ENCODE assay signal across 4 fruit fly cellular contexts in the genomic region with DNA sequence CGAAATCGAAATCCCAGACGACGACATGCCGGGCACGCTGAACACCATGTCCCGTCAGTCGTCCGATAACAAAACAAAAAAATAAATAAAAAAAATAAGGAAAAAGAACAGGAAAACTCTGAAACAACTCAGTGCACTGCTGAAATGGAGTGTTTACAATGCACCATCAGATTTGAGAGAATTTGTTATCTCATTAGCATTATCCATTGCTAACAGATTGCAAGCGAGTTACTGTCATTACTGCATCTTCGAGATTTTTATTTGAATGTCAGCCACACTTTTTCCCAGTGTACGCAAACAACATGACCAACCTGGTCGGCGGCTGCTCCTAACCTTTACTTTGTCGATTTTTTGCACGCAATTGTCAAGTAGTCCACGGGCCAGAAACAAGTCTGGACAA.
TF ChIP-seq lines count a peak whose summit lies in the region.

No protein-coding gene starts in this region.

- TF ChIP-seq CTCF in whole organism, embryonic (GFP tag; optimal IDR thresholded peaks at IDR 0.05; lab: Kevin White, UChicago): no peak

TF ChIP-seq in whole organism, embryonic, 481 proteins besides CTCF, POLR2A, EP300 and RAD21 (continues in another document):
- peak; percentile 29 for TF ChIP-seq CG11504 (tag; optimal IDR thresholded peaks at IDR 0.05; lab: Kevin White, UChicago)
- no peak for TF ChIP-seq Mrtf (GFP tag; IDR thresholded peaks at IDR 0.05; lab: Robert Waterston, UW)
- TF ChIP-seq Dip3 (GFP tag; optimal IDR thresholded peaks at IDR 0.05; lab: Kevin White, UChicago): no peak
- peak; percentile 76 for TF ChIP-seq Drgx (GFP tag; IDR thresholded peaks at IDR 0.05; lab: Robert Waterston, UW)
- no peak for TF ChIP-seq CG9437 (GFP tag; optimal IDR thresholded peaks at IDR 0.05; lab: Kevin White, UChicago)
- TF ChIP-seq gsb (GFP tag; IDR thresholded peaks at IDR 0.05; lab: Robert Waterston, UW): no peak
- TF ChIP-seq Nf-YB (GFP tag; optimal IDR thresholded peaks at IDR 0.05; lab: Kevin White, UChicago): no peak
- no peak for TF ChIP-seq Sry-β (GFP tag; optimal IDR thresholded peaks at IDR 0.05; lab: Kevin White, UChicago)
- TF ChIP-seq zfh1 (GFP tag; IDR thresholded peaks at IDR 0.05; lab: Robert Waterston, UW): 0 out of 3 replicates have a peak, but pooled peaks have one; percentile 30
- TF ChIP-seq Neu2 (GFP tag; optimal IDR thresholded peaks at IDR 0.05; lab: Kevin White, UChicago; ENCODE audit: borderline replicate concordance): no peak
- TF ChIP-seq vnd (GFP tag; IDR thresholded peaks at IDR 0.05; lab: Robert Waterston, UW; ENCODE audit: partially characterized antibody): no peak
- TF ChIP-seq CG6813 (GFP tag; optimal IDR thresholded peaks at IDR 0.05; lab: Kevin White, UChicago): peak; percentile 0
- TF ChIP-seq unpg (GFP tag; optimal IDR thresholded peaks at IDR 0.05; lab: Kevin White, UChicago): peak; percentile 7
- no peak for TF ChIP-seq gce (GFP tag; IDR thresholded peaks at IDR 0.05; lab: Robert Waterston, UW)
- TF ChIP-seq sens (GFP tag; lab: Kevin White, UChicago): peak; percentile 2
- no peak for TF ChIP-seq CG9932 (GFP tag; IDR thresholded peaks at IDR 0.05; lab: Robert Waterston, UW)
- TF ChIP-seq bsh (GFP tag; optimal IDR thresholded peaks at IDR 0.05; lab: Kevin White, UChicago): peak in 1 of 2 experiments; percentile 80
- no peak for TF ChIP-seq CG18011 (GFP tag; optimal IDR thresholded peaks at IDR 0.05; lab: Kevin White, UChicago)
- no peak for TF ChIP-seq en (GFP tag; optimal IDR thresholded peaks at IDR 0.05; lab: Kevin White, UChicago)
- peak; percentile 11 for TF ChIP-seq gem (tag; optimal IDR thresholded peaks at IDR 0.05; lab: Kevin White, UChicago)
- no peak for TF ChIP-seq Dp (GFP tag; optimal IDR thresholded peaks at IDR 0.05; lab: Kevin White, UChicago)
- TF ChIP-seq Dip2 (GFP tag; IDR thresholded peaks at IDR 0.05; lab: Robert Waterston, UW): no peak

TF ChIP-seq in whole organism, prepupa, 60 proteins besides CTCF, POLR2A, EP300 and RAD21 (continues in another document):
- peak; percentile 69 for TF ChIP-seq CG10669 (GFP tag; optimal IDR thresholded peaks at IDR 0.05; lab: Kevin White, UChicago)
- TF ChIP-seq CG11902 (GFP tag; optimal IDR thresholded peaks at IDR 0.05; lab: Kevin White, UChicago): no peak
- TF ChIP-seq Hr4 (GFP tag; optimal IDR thresholded peaks at IDR 0.05; lab: Kevin White, UChicago): peak; percentile 60
- peak; percentile 61 for TF ChIP-seq Gug (GFP tag; IDR thresholded peaks at IDR 0.05; lab: Robert Waterston, UW)
- TF ChIP-seq CG6163 (GFP tag; IDR thresholded peaks at IDR 0.05; lab: Robert Waterston, UW): peak; percentile 85
- peak; percentile 61 for TF ChIP-seq CG6276 (GFP tag; optimal IDR thresholded peaks at IDR 0.05; lab: Kevin White, UChicago)
- TF ChIP-seq Blimp-1 (GFP tag; optimal IDR thresholded peaks at IDR 0.05; lab: Kevin White, UChicago): no peak
- TF ChIP-seq Met (GFP tag; optimal IDR thresholded peaks at IDR 0.05; lab: Kevin White, UChicago): peak; percentile 35
- TF ChIP-seq CG16779 (tag; optimal IDR thresholded peaks at IDR 0.05; lab: Kevin White, UChicago): peak; percentile 56
- peak; percentile 57 for TF ChIP-seq CG11294 (GFP tag; IDR thresholded peaks at IDR 0.05; lab: Robert Waterston, UW)
- peak; percentile 48 for TF ChIP-seq net (GFP tag; optimal IDR thresholded peaks at IDR 0.05; lab: Kevin White, UChicago)
- peak; percentile 8 for TF ChIP-seq fkh (GFP tag; optimal IDR thresholded peaks at IDR 0.05; lab: Kevin White, UChicago)
- peak; percentile 77 for TF ChIP-seq Ets96B (tag; optimal IDR thresholded peaks at IDR 0.05; lab: Kevin White, UChicago)
- peak; percentile 75 for TF ChIP-seq CG6808 (GFP tag; optimal IDR thresholded peaks at IDR 0.05; lab: Kevin White, UChicago)
- TF ChIP-seq Smox (GFP tag; optimal IDR thresholded peaks at IDR 0.05; lab: Kevin White, UChicago): no peak
- TF ChIP-seq Eip78C (GFP tag; lab: Kevin White, UChicago): peak; percentile 91
- TF ChIP-seq Sox15 (GFP tag; optimal IDR thresholded peaks at IDR 0.05; lab: Kevin White, UChicago): no peak
- TF ChIP-seq CG6854 (GFP tag; optimal IDR thresholded peaks at IDR 0.05; lab: Kevin White, UChicago): no peak
- peak; percentile 59 for TF ChIP-seq CG11762 (GFP tag; optimal IDR thresholded peaks at IDR 0.05; lab: Kevin White, UChicago; ENCODE audit: insufficient read depth)
- TF ChIP-seq OdsH (GFP tag; optimal IDR thresholded peaks at IDR 0.05; lab: Kevin White, UChicago): peak; percentile 54
- TF ChIP-seq eg (GFP tag; IDR thresholded peaks at IDR 0.05; lab: Robert Waterston, UW): peak; percentile 81
- TF ChIP-seq Sox102F (GFP tag; optimal IDR thresholded peaks at IDR 0.05; lab: Kevin White, UChicago): peak; percentile 13
- TF ChIP-seq CG15336 (GFP tag; IDR thresholded peaks at IDR 0.05; lab: Robert Waterston, UW): peak; percentile 72

TF ChIP-seq in whole organism, pupa, 21 proteins besides CTCF, POLR2A, EP300 and RAD21:
- TF ChIP-seq CG8159 (tag; optimal IDR thresholded peaks at IDR 0.05; lab: Kevin White, UChicago) (peak; percentile 79), CG12605 (GFP tag; IDR thresholded peaks at IDR 0.05; lab: Robert Waterston, UW) (peak; percentile 69), rn (GFP tag; IDR thresholded peaks at IDR 0.05; lab: Robert Waterston, UW) (peak; percentile 68), Pif1A (GFP tag; optimal IDR thresholded peaks at IDR 0.05; lab: Kevin White, UChicago) (peak; percentile 71), EcR (GFP tag; optimal IDR thresholded peaks at IDR 0.05; lab: Kevin White, UChicago) (no peak), CG8301 (tag; optimal IDR thresholded peaks at IDR 0.05; lab: Kevin White, UChicago) (peak; percentile 80), CG4496 (GFP tag; IDR thresholded peaks at IDR 0.05; lab: Robert Waterston, UW) (peak; percentile 83), fd96Ca (GFP tag; IDR thresholded peaks at IDR 0.05; lab: Robert Waterston, UW) (peak; percentile 84), D1 (tag; optimal IDR thresholded peaks at IDR 0.05; lab: Kevin White, UChicago) (no peak), gl (tag; optimal IDR thresholded peaks at IDR 0.05; lab: Kevin White, UChicago) (peak; percentile 60), CG13204 (GFP tag; optimal IDR thresholded peaks at IDR 0.05; lab: Kevin White, UChicago) (peak; percentile 13), CG15710 (tag; optimal IDR thresholded peaks at IDR 0.05; lab: Kevin White, UChicago) (peak; percentile 59), CG9948 (tag; optimal IDR thresholded peaks at IDR 0.05; lab: Kevin White, UChicago) (peak; percentile 72), CG17806 (tag; optimal IDR thresholded peaks at IDR 0.05; lab: Kevin White, UChicago) (peak; percentile 79), CG10348 (GFP tag; IDR thresholded peaks at IDR 0.05; lab: Robert Waterston, UW) (0 out of 2 replicates have a peak, but pooled peaks have one; percentile 24), CG34367 (tag; optimal IDR thresholded peaks at IDR 0.05; lab: Kevin White, UChicago) (peak; percentile 79), CG32121 (GFP tag; IDR thresholded peaks at IDR 0.05; lab: Robert Waterston, UW) (peak; percentile 61; the same call in 1 of the 2 replicates), Snoo (tag; optimal IDR thresholded peaks at IDR 0.05; lab: Kevin White, UChicago) (no peak), CG14655 (GFP tag; optimal IDR thresholded peaks at IDR 0.05; lab: Kevin White, UChicago) (peak; percentile 87), Pif1B (GFP tag; optimal IDR thresholded peaks at IDR 0.05; lab: Kevin White, UChicago) (peak; percentile 59), Ets98B (GFP tag; IDR thresholded peaks at IDR 0.05; lab: Robert Waterston, UW) (peak; percentile 75)
TF ChIP-seq in whole organism, pupa: peak in this region for 18.

TF ChIP-seq in whole organism, wandering third instar larva, 38 proteins besides CTCF, POLR2A, EP300 and RAD21:
- TF ChIP-seq rgr (GFP tag; optimal IDR thresholded peaks at IDR 0.05; lab: Kevin White, UChicago) (peak; percentile 10), h (GFP tag; optimal IDR thresholded peaks at IDR 0.05; lab: Kevin White, UChicago) (peak; percentile 17), ey (GFP tag; optimal IDR thresholded peaks at IDR 0.05; lab: Kevin White, UChicago) (no peak), GATAd (GFP tag; optimal IDR thresholded peaks at IDR 0.05; lab: Kevin White, UChicago) (no peak), fru (GFP tag; optimal IDR thresholded peaks at IDR 0.05; lab: Kevin White, UChicago) (peak; percentile 2)
